Worm (Caenorhabditis elegans): ENCODE measurements around the gene taap-1.

taap-1 gene

DNA sequence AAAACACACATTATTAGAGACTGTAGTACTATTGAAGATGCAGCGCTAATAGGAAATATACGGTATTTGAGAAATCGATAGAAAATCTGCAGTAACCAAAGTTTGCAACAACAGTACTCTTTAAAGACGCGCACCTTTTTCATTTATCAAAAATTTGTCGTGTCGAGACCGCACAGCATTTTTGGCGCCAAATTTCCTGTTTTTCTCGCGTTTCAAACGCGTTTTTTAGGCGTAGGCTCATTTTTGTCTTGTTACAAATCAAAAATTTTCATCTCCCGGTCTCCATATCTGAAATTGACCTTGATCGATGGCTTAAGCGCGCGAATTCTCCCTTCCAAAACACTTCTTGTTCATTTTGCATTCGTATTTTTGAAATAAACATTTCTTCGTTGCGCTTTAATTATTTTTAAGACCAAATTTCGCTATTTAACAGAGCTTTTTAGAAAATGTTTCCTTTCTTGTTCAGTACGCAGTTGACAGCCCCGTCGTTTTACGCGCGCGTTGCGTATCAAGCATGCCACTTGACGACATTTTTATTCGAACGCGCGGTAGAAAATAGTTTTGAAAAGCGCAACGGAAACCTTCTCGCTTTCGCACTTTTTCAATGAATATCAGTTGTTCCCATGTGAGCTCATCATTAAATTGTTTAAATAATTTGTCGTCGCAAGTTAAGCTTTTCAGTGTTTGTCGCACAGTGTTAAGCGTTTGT lies 26.8 kb downstream of the taap-1 start:
- TF ChIP-seq unc-62 (GFP tag; optimal IDR thresholded peaks at IDR 0.05) = no peak

ce11 chrII:8456094-8456493 lies 27.6 kb downstream of the taap-1 start, which contains the start of gene F22B5.6:
F22B5.6 (minus strand) TSS chrII:8456194.
- no peak for TF ChIP-seq unc-62 (GFP tag; optimal IDR thresholded peaks at IDR 0.05)

DNA sequence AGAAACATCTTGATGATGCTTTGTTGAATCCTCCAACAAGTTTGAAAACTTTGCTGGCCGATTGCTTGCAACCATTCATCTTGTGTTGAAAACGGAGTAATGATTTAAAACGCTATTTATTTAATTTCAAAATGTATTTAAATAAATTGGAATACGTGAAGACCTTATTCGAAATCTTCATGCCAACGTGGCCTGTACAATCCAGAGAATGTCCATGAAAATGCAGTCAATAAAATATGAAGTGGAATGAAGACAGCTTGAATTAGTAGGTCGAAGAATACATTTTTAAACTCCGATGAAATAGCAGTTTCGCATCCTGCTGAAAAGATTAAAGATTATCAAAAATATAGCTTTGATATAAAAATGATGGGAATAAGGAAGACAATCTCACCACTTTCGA lies 29.2 kb downstream of the taap-1 start, which contains the start of gene F22B5.5:
Gene F22B5.5 (minus strand): TSS at position 101 of the 400 bp plus-strand sequence.
- TF ChIP-seq unc-62 (GFP tag; optimal IDR thresholded peaks at IDR 0.05) = no peak

DNA sequence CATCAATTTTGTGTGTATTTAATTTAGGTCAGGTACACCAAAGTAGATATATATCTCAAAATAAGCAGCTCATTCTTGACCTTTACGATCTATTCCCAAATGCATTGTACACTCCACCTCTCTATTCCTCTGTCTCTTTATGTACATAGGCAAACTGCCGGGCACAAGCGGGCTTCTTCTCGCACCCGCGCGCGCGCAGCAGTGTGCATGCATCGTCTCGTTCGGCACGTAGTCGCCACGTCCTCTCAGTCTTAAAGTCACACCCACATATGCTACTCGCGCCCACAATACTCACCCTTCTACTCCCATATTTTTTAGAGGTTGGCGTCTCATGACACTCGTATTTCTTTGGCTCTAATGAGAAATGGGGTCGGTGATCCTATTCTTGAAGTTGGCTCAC lies 32.2 kb downstream of the taap-1 start:
- TF ChIP-seq unc-62 (GFP tag; optimal IDR thresholded peaks at IDR 0.05) = no peak

ce11 chrII:8450750-8451149 lies 32.9 kb downstream of the taap-1 start:
- TF ChIP-seq unc-62 (GFP tag; optimal IDR thresholded peaks at IDR 0.05) = no peak

DNA sequence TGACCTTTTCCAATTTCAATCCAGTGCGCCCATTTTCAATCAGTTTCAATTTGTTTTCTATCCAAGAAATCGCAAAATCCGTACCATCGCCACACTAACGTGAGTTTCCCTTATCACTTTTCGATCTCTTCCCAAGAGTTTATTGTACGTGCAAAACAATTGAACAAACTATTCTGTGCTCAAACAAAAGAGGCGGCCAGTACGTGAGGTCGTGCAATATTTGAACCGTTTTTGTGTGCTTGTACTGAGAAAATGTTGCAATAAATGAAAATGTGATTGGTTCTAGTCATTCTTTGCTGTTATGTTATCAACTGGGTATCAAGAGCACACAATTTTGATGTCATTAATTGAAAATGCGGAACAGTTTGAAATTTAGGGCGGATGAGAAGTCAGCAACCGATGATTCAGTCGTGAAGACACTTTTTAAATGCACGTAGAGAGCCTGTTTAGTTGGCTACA lies 34.0 kb downstream of the taap-1 start, which contains the start of gene F22B5.4:
Gene F22B5.4 (plus strand): TSS at position 51 of the 459 bp plus-strand sequence.
- no peak for TF ChIP-seq unc-62 (GFP tag; optimal IDR thresholded peaks at IDR 0.05)

DNA sequence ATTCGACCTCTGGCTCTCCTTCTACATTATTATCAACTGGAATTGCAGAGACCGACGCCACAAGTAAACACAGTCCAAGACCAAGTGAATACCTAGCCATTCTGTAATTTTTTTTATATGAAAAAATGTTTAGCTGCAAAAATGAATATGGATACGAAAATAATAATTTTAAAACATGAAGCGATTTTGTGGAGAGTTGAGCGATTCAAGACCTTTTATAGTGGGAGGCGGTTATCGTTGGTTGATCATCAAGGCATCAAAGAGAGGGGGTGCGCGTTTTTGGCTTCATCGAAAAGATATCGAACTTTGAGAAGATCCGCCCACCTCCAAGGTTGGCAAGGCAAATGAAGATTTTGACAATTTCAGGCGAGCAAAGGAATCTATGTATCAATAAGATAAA lies 36.9 kb downstream of the taap-1 start, which contains the start of gene cut-3:
Gene cut-3 (minus strand): TSS at position 101 of the 400 bp plus-strand sequence.
- no peak for TF ChIP-seq unc-62 (GFP tag; optimal IDR thresholded peaks at IDR 0.05)

ce11 chrII:8444007-8444406 lies 39.7 kb downstream of the taap-1 start, which contains the start of gene evl-20:
evl-20 (plus strand) TSS chrII:8444307.
- no peak for TF ChIP-seq unc-62 (GFP tag; optimal IDR thresholded peaks at IDR 0.05)

- TF ChIP-seq unc-62 (GFP tag; optimal IDR thresholded peaks at IDR 0.05) = no peak
Measured at ce11 chrII:8442717-8443223, 40.9 kb downstream of the taap-1 start, which contains the start of gene eif-3.G. eif-3.G (plus strand) TSS chrII:8442767.

DNA sequence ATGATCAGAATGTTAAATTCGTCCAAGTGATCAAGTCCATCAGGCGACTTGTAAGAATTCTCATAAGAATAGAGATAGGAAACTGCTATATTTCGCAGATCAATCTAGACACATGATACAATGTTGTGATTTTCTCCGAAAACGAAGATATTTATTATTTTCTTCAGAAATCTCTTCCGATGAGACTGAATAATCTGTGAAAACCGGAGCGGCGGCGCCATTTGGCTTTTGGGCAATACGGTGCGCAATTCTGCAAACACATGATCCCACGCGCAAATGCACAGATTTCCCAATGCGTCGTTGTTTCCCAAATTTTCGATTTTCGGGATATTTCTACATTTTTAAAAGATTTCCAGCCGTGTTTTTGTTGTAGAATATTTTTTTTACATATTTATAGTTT lies 41.5 kb downstream of the taap-1 start:
- TF ChIP-seq unc-62 (GFP tag; optimal IDR thresholded peaks at IDR 0.05) = no peak

DNA sequence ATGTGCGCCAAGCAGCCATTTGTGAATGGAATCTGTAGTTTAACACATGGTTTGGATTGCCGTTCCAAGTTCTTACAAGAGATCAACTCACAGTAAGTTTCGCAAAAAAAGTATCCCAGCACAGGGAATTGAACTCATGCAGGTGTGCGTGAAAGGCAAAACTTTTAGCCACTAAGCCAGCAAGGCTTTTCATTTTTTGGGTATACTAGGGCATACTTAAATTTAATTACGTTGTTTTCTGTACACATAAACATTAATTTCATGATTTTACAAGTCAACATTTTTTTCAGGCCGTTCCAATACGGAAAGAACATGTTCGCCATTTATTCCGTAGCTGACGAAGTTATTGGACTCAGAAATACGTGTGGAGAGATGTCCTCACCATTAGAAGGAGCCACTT lies 42.2 kb downstream of the taap-1 start:
- TF ChIP-seq unc-62 (GFP tag; optimal IDR thresholded peaks at IDR 0.05) = no peak

DNA sequence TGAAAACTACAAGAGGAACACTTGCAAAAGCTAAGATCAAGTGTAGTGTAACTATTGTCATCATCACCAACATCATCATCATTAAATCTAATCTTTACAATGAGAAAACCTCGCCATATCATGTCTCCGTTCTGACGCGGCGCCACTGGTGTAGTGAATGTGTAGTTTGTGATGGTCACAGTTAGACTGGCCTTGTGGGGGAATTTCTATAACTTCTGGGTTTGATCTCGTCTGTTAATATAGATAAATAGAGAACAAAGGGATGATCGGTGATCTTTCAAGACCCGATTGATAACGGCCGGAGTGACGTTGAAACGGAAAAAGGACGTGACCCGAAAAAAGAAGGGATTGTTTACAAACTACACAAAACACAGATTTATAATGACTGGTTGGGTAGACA lies 42.9 kb downstream of the taap-1 start:
- TF ChIP-seq unc-62 (GFP tag; optimal IDR thresholded peaks at IDR 0.05) = no peak

DNA sequence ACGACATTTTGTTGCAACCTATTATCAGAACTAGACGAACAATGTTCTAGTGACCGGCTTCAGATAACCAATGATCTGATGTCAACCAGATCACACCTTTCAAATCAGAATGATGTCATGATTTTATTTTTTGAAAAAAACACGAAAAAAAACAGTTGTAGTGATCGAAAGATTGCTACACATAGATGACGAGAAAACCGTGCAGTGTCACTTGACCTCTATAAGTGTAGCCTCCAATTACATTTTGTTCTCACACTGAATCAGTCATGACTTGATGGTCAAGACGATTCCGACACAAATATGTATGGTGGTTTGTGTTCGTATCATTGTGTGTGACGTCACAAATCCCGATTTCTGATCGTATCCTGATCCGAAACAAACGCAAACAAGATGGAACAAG lies 43.6 kb downstream of the taap-1 start:
- TF ChIP-seq unc-62 (GFP tag; optimal IDR thresholded peaks at IDR 0.05) = no peak

ce11 chrII:8438791-8439287 lies 44.8 kb downstream of the taap-1 start, which contains the start of gene lips-10:
lips-10 (plus strand) TSS chrII:8439168.
- no peak for TF ChIP-seq unc-62 (GFP tag; optimal IDR thresholded peaks at IDR 0.05)

DNA sequence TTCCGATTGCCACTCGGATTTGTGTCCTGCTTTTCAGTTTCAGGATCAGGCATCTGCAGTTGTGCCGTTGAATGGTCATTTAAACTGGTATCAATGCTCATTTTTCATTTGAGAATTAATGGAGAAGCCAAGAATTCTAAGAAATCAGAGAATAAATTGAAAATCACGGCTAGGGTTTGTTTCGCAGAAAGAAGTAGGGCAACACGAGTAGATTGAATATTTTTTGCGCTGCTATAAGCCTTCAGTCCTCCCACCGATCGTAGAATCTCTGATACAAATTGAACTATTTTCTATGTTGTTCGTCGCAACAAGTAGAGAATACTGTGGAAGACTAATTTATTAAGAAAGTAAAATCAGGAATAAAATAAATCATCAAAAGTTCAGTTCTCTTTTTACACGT lies 46.6 kb downstream of the taap-1 start, which contains the start of gene acp-3:
Gene acp-3 (minus strand): TSS at position 101 of the 400 bp plus-strand sequence.
- TF ChIP-seq unc-62 (GFP tag; optimal IDR thresholded peaks at IDR 0.05) = no peak

DNA sequence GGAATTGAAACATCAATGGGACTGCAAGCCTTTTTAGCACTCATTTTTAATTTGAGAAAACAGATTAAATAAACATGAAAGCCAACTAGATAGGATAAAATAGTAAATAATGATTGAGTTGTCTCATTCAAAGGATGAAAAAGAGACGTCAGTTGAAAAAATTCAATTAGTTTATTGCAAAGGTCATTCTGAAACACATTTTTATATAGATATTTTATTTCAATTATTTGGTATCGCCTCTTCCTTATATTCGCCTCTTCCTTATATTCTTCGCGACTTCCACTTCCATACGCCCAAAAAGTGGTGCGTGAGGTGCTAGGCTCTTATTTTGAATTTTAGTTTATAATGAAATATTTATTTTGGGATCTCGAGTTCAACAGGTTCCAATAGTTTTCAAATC lies 48.7 kb downstream of the taap-1 start, which contains the start of gene acp-4:
Gene acp-4 (minus strand): TSS at position 101 of the 400 bp plus-strand sequence.
- no peak for TF ChIP-seq unc-62 (GFP tag; optimal IDR thresholded peaks at IDR 0.05)

Data from whole organism, dauer.